Worm (Caenorhabditis elegans) whole organism, L1 larva: ENCODE results near the gene flp-10.

ENCODE experiments used
- blmp-1 ChIP-seq: fragments of 150-350 bp; optimal IDR thresholded peaks from 2 replicates; lab custom pipeline; 2014; ENCODE audit warnings: missing biosample characterization, missing genetic modification characterization
- ceh-63 ChIP-seq: fragments of 200-800 bp; sonication (Bioruptor generic); optimal IDR thresholded peaks from 2 replicates; lab custom pipeline; 2018; ENCODE audit warnings: mild to moderate bottlenecking, missing genetic modification characterization, missing compliant biosample characterization
- ceh-8 ChIP-seq: fragments of 200-800 bp; sonication (Bioruptor generic); optimal IDR thresholded peaks from 2 replicates; lab custom pipeline; 2018; ENCODE audit warnings: mild to moderate bottlenecking, missing genetic modification characterization, moderate library complexity, missing compliant biosample characterization
- ceh-82 ChIP-seq, 3 experiments: fragments of 150-350 bp in 1 of 3; sonication (generic microtip) in 2 of 3; optimal IDR thresholded peaks; 2 replicates each; lab custom pipeline; 2014 to 2017; ENCODE audit warnings: missing biosample characterization in 3 of 3, missing genetic modification characterization in 3 of 3
- ceh-88 ChIP-seq: fragments of 200-800 bp; sonication (Bioruptor generic); IDR thresholded peaks from 2 replicates; pipeline ENCODE4 v1.3.6; 2022; ENCODE audit warnings: missing genetic modification characterization, missing compliant biosample characterization
- ceh-90 ChIP-seq: sonication (generic microtip); optimal IDR thresholded peaks from 2 replicates; lab custom pipeline; 2016; ENCODE audit warnings: missing genetic modification characterization, missing compliant biosample characterization
- dpl-1 ChIP-seq, 3 experiments: fragments of 150-350 bp in 2 of 3; sonication (generic microtip) in 1 of 3; optimal IDR thresholded peaks; 2 replicates each; lab custom pipeline; 2014 to 2017; ENCODE audit warnings: missing biosample characterization in 3 of 3, missing genetic modification characterization in 3 of 3, missing genetic modification reagents in 3 of 3
- dsc-1 ChIP-seq: sonication (generic microtip); optimal IDR thresholded peaks from 2 replicates; lab custom pipeline; 2016; ENCODE audit warnings: mild to moderate bottlenecking, missing genetic modification characterization, missing compliant biosample characterization
- egl-13 ChIP-seq: sonication (generic microtip); optimal IDR thresholded peaks from 2 replicates; lab custom pipeline; 2016; ENCODE audit warnings: missing genotype, missing genetic modification reagents, missing genetic modification characterization, missing compliant biosample characterization
- egl-27 ChIP-seq, 2 experiments: fragments of 150-350 bp in 1 of 2; sonication (generic microtip); optimal IDR thresholded peaks; 3 replicates each; lab custom pipeline; 2017 to 2018; ENCODE audit warnings: missing biosample characterization in 2 of 2, missing genetic modification characterization in 2 of 2, missing genetic modification reagents in 2 of 2
- elt-2 ChIP-seq: sonication (generic microtip); optimal IDR thresholded peaks from 2 replicates; lab custom pipeline; 2016; ENCODE audit warnings: missing genetic modification characterization, mild to moderate bottlenecking, inconsistent platforms, missing compliant biosample characterization, missing genetic modification reagents
- elt-3 ChIP-seq, 6 experiments: fragments of 150-350 bp in 1 of 6; sonication (generic microtip); optimal IDR thresholded peaks; 2 replicates each; lab custom pipeline; 2017 to 2018; ENCODE audit warnings: missing biosample characterization in 6 of 6, missing genetic modification characterization in 6 of 6, inconsistent platforms in 1 of 6
- fkh-4 ChIP-seq: sonication (generic microtip); optimal IDR thresholded peaks from 2 replicates; lab custom pipeline; 2016; ENCODE audit warnings: missing compliant biosample characterization, missing genetic modification characterization, borderline replicate concordance
- fkh-8 ChIP-seq: sonication (generic microtip); optimal IDR thresholded peaks from 2 replicates; lab custom pipeline; 2016; ENCODE audit warnings: mild to moderate bottlenecking, missing genetic modification characterization, missing compliant biosample characterization
- hlh-17 ChIP-seq: fragments of 200-800 bp; sonication (Bioruptor generic); optimal IDR thresholded peaks from 2 replicates; lab custom pipeline; 2018; ENCODE audit warnings: missing genetic modification characterization, mild to moderate bottlenecking, missing compliant biosample characterization, moderate library complexity, borderline replicate concordance
- hlh-4 ChIP-seq: sonication (generic microtip); optimal IDR thresholded peaks from 2 replicates; lab custom pipeline; 2016; ENCODE audit warnings: mild to moderate bottlenecking, missing genetic modification characterization, missing compliant biosample characterization
- hpl-2 ChIP-seq: fragments of 150-350 bp; optimal IDR thresholded peaks from 2 replicates; lab custom pipeline; 2014; ENCODE audit warnings: missing biosample characterization, missing genetic modification reagents, missing genetic modification characterization
- irx-1 ChIP-seq: sonication (generic microtip); optimal IDR thresholded peaks from 2 replicates; lab custom pipeline; 2016; ENCODE audit warnings: missing genetic modification characterization, missing compliant biosample characterization
- isw-1 ChIP-seq: fragments of 200-800 bp; sonication (Bioruptor generic); IDR thresholded peaks from 2 replicates; pipeline ENCODE4 v1.3.6; 2022; ENCODE audit warnings: missing genetic modification characterization, missing compliant biosample characterization
- jun-1 ChIP-seq: fragments of 150-350 bp; optimal IDR thresholded peaks from 2 replicates; lab custom pipeline; 2014; ENCODE audit warnings: missing biosample characterization, missing genetic modification reagents, missing genetic modification characterization
- lin-13 ChIP-seq: fragments of 150-350 bp; optimal IDR thresholded peaks from 2 replicates; lab custom pipeline; 2014; ENCODE audit warnings: missing biosample characterization, missing genetic modification reagents, missing genetic modification characterization
- lin-14 ChIP-seq: fragments of 200-800 bp; sonication (Bioruptor generic); optimal IDR thresholded peaks from 2 replicates; lab custom pipeline; 2018; ENCODE audit warnings: mild to moderate bottlenecking, missing genetic modification characterization, moderate library complexity, missing compliant biosample characterization
- lin-35 ChIP-seq, 2 experiments: fragments of 150-350 bp; optimal IDR thresholded peaks; 2 replicates each; lab custom pipeline; 2014; ENCODE audit warnings: missing biosample characterization in 2 of 2, missing genetic modification characterization in 2 of 2, missing genetic modification reagents in 2 of 2
- lin-39 ChIP-seq: fragments of 150-350 bp; optimal IDR thresholded peaks from 2 replicates; lab custom pipeline; 2014; ENCODE audit warnings: missing biosample characterization, missing genetic modification reagents, missing genetic modification characterization
- lsy-2 ChIP-seq, 2 experiments: fragments of 150-350 bp; optimal IDR thresholded peaks; 2 replicates each; lab custom pipeline; 2014; ENCODE audit warnings: missing biosample characterization in 2 of 2, missing genetic modification characterization in 2 of 2
- mab-9 ChIP-seq: fragments of 200-800 bp; sonication (Bioruptor generic); IDR thresholded peaks from 2 replicates; pipeline ENCODE4 v1.3.6; 2022; ENCODE audit warnings: missing genetic modification reagents, missing genetic modification characterization, missing compliant biosample characterization
- mdl-1 ChIP-seq, 2 experiments: fragments of 150-350 bp; optimal IDR thresholded peaks; 2 replicates each; lab custom pipeline; 2014 to 2017; ENCODE audit warnings: missing biosample characterization in 2 of 2, missing genetic modification characterization in 2 of 2, inconsistent platforms in 1 of 2
- mef-2 ChIP-seq: fragments of 150-350 bp; optimal IDR thresholded peaks from 2 replicates; lab custom pipeline; 2014; ENCODE audit warnings: missing biosample characterization, missing genetic modification characterization
- nhr-12 ChIP-seq: sonication (generic microtip); optimal IDR thresholded peaks from 2 replicates; lab custom pipeline; 2017; ENCODE audit warnings: missing biosample characterization, missing genetic modification characterization
- nhr-20 ChIP-seq: sonication (generic microtip); optimal IDR thresholded peaks from 2 replicates; lab custom pipeline; 2016; ENCODE audit warnings: mild to moderate bottlenecking, missing genetic modification characterization, missing compliant biosample characterization
- nhr-47 ChIP-seq: sonication (generic microtip); optimal IDR thresholded peaks from 2 replicates; lab custom pipeline; 2016; ENCODE audit warnings: mild to moderate bottlenecking, missing genetic modification characterization, moderate library complexity, missing compliant biosample characterization
- nhr-84 ChIP-seq: sonication (generic microtip); optimal IDR thresholded peaks from 2 replicates; lab custom pipeline; 2017; ENCODE audit warnings: missing biosample characterization, missing genetic modification characterization
- pax-3 ChIP-seq: fragments of 200-800 bp; sonication (Bioruptor generic); optimal IDR thresholded peaks from 2 replicates; lab custom pipeline; 2018; ENCODE audit warnings: mild to moderate bottlenecking, missing genetic modification characterization, moderate library complexity, missing compliant biosample characterization
- pqm-1 ChIP-seq: sonication (generic microtip); optimal IDR thresholded peaks from 3 replicates; lab custom pipeline; 2017; ENCODE audit warnings: missing biosample characterization, missing genetic modification characterization
- rnt-1 ChIP-seq: sonication (generic microtip); optimal IDR thresholded peaks from 2 replicates; lab custom pipeline; 2016; ENCODE audit warnings: mild to moderate bottlenecking, missing genetic modification characterization, moderate library complexity, missing compliant biosample characterization
- snpc-4 ChIP-seq: fragments of 150-350 bp; optimal IDR thresholded peaks from 2 replicates; lab custom pipeline; 2014; ENCODE audit warnings: missing biosample characterization, missing genetic modification characterization
- snu-23 ChIP-seq: sonication (generic microtip); optimal IDR thresholded peaks from 2 replicates; lab custom pipeline; 2016; ENCODE audit warnings: missing genetic modification characterization, missing compliant biosample characterization
- sptf-1 ChIP-seq: fragments of 150-350 bp; optimal IDR thresholded peaks from 2 replicates; lab custom pipeline; 2014; ENCODE audit warnings: missing biosample characterization, missing genetic modification characterization
- sup-37 ChIP-seq: fragments of 200-800 bp; sonication (Bioruptor generic); optimal IDR thresholded peaks from 2 replicates; lab custom pipeline; 2018; ENCODE audit warnings: mild to moderate bottlenecking, missing genetic modification characterization, missing compliant biosample characterization
- swsn-7 ChIP-seq: sonication (generic microtip); optimal IDR thresholded peaks from 2 replicates; lab custom pipeline; 2016; ENCODE audit warnings: missing genetic modification characterization, missing compliant biosample characterization
- tbx-2 ChIP-seq: sonication (generic microtip); optimal IDR thresholded peaks from 2 replicates; lab custom pipeline; 2016; ENCODE audit warnings: missing genetic modification characterization, missing compliant biosample characterization
- tlp-1 ChIP-seq: fragments of 150-350 bp; optimal IDR thresholded peaks from 2 replicates; lab custom pipeline; 2014; ENCODE audit warnings: missing biosample characterization, missing genetic modification characterization
- unc-30 ChIP-seq: sonication (generic microtip); optimal IDR thresholded peaks from 2 replicates; lab custom pipeline; 2017; ENCODE audit warnings: missing biosample characterization, missing genetic modification characterization
- unc-62 ChIP-seq: fragments of 150-350 bp; optimal IDR thresholded peaks from 2 replicates; lab custom pipeline; 2014; ENCODE audit warnings: missing biosample characterization, missing genetic modification reagents, missing genetic modification characterization
- unc-86 ChIP-seq: sonication (generic microtip); optimal IDR thresholded peaks from 2 replicates; lab custom pipeline; 2016; ENCODE audit warnings: missing genetic modification characterization, missing compliant biosample characterization
- unc-98 ChIP-seq: fragments of 200-800 bp; sonication (Bioruptor generic); IDR thresholded peaks from 2 replicates; pipeline ENCODE4 v1.3.6; 2022; ENCODE audit warnings: missing genetic modification characterization, missing compliant biosample characterization
- xbp-1 ChIP-seq: sonication (generic microtip); optimal IDR thresholded peaks from 2 replicates; lab custom pipeline; 2016; ENCODE audit warnings: missing genetic modification characterization, missing compliant biosample characterization
- zag-1 ChIP-seq: fragments of 150-350 bp; optimal IDR thresholded peaks from 2 replicates; lab custom pipeline; 2014; ENCODE audit warnings: missing biosample characterization, missing genetic modification characterization
- zip-4 ChIP-seq: fragments of 200-800 bp; sonication (Bioruptor generic); optimal IDR thresholded peaks from 2 replicates; lab custom pipeline; 2018; ENCODE audit warnings: mild to moderate bottlenecking, missing genetic modification characterization, moderate library complexity, missing compliant biosample characterization
- ztf-11 ChIP-seq, 2 experiments: sonication (generic microtip); optimal IDR thresholded peaks; 2 replicates each; lab custom pipeline; 2016 to 2017; ENCODE audit warnings: missing genetic modification characterization in 2 of 2, missing biosample characterization in 1 of 2, missing compliant biosample characterization in 1 of 2
- ztf-4 ChIP-seq: fragments of 150-350 bp; optimal IDR thresholded peaks from 2 replicates; lab custom pipeline; 2014; ENCODE audit warnings: missing biosample characterization, missing genetic modification characterization

Gene flp-10

ce11 chrIV:7838426-7838825 is 30.3 kb upstream of the flp-10 start, which contains the start of gene C06A6.7:
Gene C06A6.7, minus strand, starts transcription at chrIV:7838526.
- TF ChIP-seq elt-3 (tag; optimal IDR thresholded peaks at IDR 0.05; lab: Kevin White, UChicago) (no peak), snpc-4 (no peak), ztf-4 (tag; lab: Kevin White, UChicago) (no peak), tbx-2 (tag; lab: Kevin White, UChicago) (no peak), nhr-12 (tag; lab: Kevin White, UChicago) (no peak), lsy-2 (tag; optimal IDR thresholded peaks at IDR 0.05; lab: Kevin White, UChicago) (no peak), ceh-88 (GFP tag; lab: Robert Waterston, UW) (no peak)

ce11 chrIV:7839923-7840322 is 28.8 kb upstream of the flp-10 start:
- peak; percentile 6 for TF ChIP-seq swsn-7 (tag; lab: Kevin White, UChicago)
- TF ChIP-seq hlh-4 (tag; lab: Kevin White, UChicago), result no peak
- TF ChIP-seq nhr-84 (tag; lab: Kevin White, UChicago), result no peak
- peak; percentile 73 for TF ChIP-seq dsc-1 (tag; lab: Kevin White, UChicago)
- no peak for TF ChIP-seq lin-35 (GFP tag; optimal IDR thresholded peaks at IDR 0.05; lab: Kevin White, UChicago)
- peak; percentile 20 for TF ChIP-seq egl-13
- TF ChIP-seq ceh-82 (tag; optimal IDR thresholded peaks at IDR 0.05; lab: Kevin White, UChicago), result no peak
- no peak for TF ChIP-seq unc-62 (GFP tag; lab: Kevin White, UChicago)
- no peak for TF ChIP-seq ztf-11 (tag; optimal IDR thresholded peaks at IDR 0.05; lab: Kevin White, UChicago)
- no peak for TF ChIP-seq hlh-17 (GFP tag; lab: Kevin White, UChicago)
- TF ChIP-seq lin-13 (GFP tag; lab: Kevin White, UChicago), result no peak
- peak; percentile 19 for TF ChIP-seq unc-86
- TF ChIP-seq pqm-1, result no peak
- TF ChIP-seq blmp-1 (tag; lab: Kevin White, UChicago), result no peak
- no peak for TF ChIP-seq tlp-1
- peak; percentile 45 for TF ChIP-seq nhr-47
- TF ChIP-seq snu-23, result no peak
- TF ChIP-seq sptf-1 (tag; lab: Kevin White, UChicago), result no peak
- no peak for TF ChIP-seq pax-3
- TF ChIP-seq ceh-63, result no peak
- TF ChIP-seq mab-9 (GFP tag; lab: Robert Waterston, UW), result no peak
- TF ChIP-seq hpl-2 (GFP tag; lab: Kevin White, UChicago), result no peak
- no peak for TF ChIP-seq rnt-1
- no peak for TF ChIP-seq dpl-1 (GFP tag; optimal IDR thresholded peaks at IDR 0.05; lab: Kevin White, UChicago)
- peak; percentile 92 for TF ChIP-seq fkh-8 (tag; lab: Kevin White, UChicago)
- TF ChIP-seq xbp-1 (tag; lab: Kevin White, UChicago), result no peak
- TF ChIP-seq jun-1 (tag; lab: Kevin White, UChicago), result no peak
- no peak for TF ChIP-seq irx-1
- TF ChIP-seq isw-1, result no peak
- no peak for TF ChIP-seq ceh-90 (tag; lab: Kevin White, UChicago)
- no peak for TF ChIP-seq zag-1
- no peak for TF ChIP-seq mef-2 (tag; lab: Kevin White, UChicago)
- peak; percentile 10 for TF ChIP-seq nhr-20 (tag; lab: Kevin White, UChicago)
- no peak for TF ChIP-seq nhr-12 (tag; lab: Kevin White, UChicago)
- TF ChIP-seq zip-4, result no peak
- TF ChIP-seq ceh-8 (GFP tag; lab: Kevin White, UChicago), result no peak
- TF ChIP-seq unc-98 (GFP tag; lab: Robert Waterston, UW), result no peak
- no peak for TF ChIP-seq elt-2 (tag; lab: Kevin White, UChicago)
- TF ChIP-seq lsy-2 (tag; optimal IDR thresholded peaks at IDR 0.05; lab: Kevin White, UChicago), result peak in 1 of 2 experiments; percentile 4
- peak; percentile 33 for TF ChIP-seq lin-14 (GFP tag; lab: Kevin White, UChicago)
- no peak for TF ChIP-seq egl-27 (tag; optimal IDR thresholded peaks at IDR 0.05; lab: Kevin White, UChicago)
- no peak for TF ChIP-seq mdl-1 (tag; optimal IDR thresholded peaks at IDR 0.05; lab: Kevin White, UChicago)
- no peak for TF ChIP-seq sup-37
- TF ChIP-seq lin-39 (tag; lab: Kevin White, UChicago), result no peak
- TF ChIP-seq fkh-4, result no peak
- TF ChIP-seq unc-30, result no peak
